Worm (Caenorhabditis elegans): Measurements from ENCODE around the gene F21C10.1.

F21C10.1 gene

ce11 chrV:9108219-9108618 is 23.9 kb upstream of the F21C10.1 start, which contains the start of gene F21C10.18:
TSS of gene F21C10.18 (plus strand) at chrV:9108519.
- TF ChIP-seq ceh-2 (tag; optimal IDR thresholded peaks at IDR 0.05) (no peak), gmeb-2 (tag; optimal IDR thresholded peaks at IDR 0.05) (no peak), sox-2 (GFP tag; IDR thresholded peaks at IDR 0.05) (no peak)

- TF ChIP-seq rnt-1 (tag; optimal IDR thresholded peaks at IDR 0.05), result no peak
- TF ChIP-seq ceh-48 (tag; optimal IDR thresholded peaks at IDR 0.05), result no peak
- TF ChIP-seq sox-4 (tag; optimal IDR thresholded peaks at IDR 0.05), result no peak
- no peak for TF ChIP-seq pha-4 (tag; optimal IDR thresholded peaks at IDR 0.05)
- TF ChIP-seq unc-3 (GFP tag; conservative IDR thresholded peaks at IDR 0.05), result no peak
- no peak for TF ChIP-seq unc-3 (tag; optimal IDR thresholded peaks at IDR 0.05)
These were observed 22.9 kb upstream of the F21C10.1 start, which contains the start of gene pqn-31 for ce11 chrV:9109281-9109680. TSS of gene pqn-31 (plus strand) at chrV:9109581.

ce11 chrV:9111957-9112356 is 20.2 kb upstream of the F21C10.1 start:
- TF ChIP-seq ceh-18 (tag; optimal IDR thresholded peaks at IDR 0.05) (peak; percentile 47), ahr-1 (tag; optimal IDR thresholded peaks at IDR 0.05) (no peak)

- TF ChIP-seq lin-11 (tag; optimal IDR thresholded peaks at IDR 0.05), result no peak
- TF ChIP-seq odd-2 (tag; optimal IDR thresholded peaks at IDR 0.05), result no peak
- TF ChIP-seq ceh-24 (tag; optimal IDR thresholded peaks at IDR 0.05), result no peak
- TF ChIP-seq pros-1 (tag; optimal IDR thresholded peaks at IDR 0.05), result no peak
- TF ChIP-seq K09A11.1 (tag; optimal IDR thresholded peaks at IDR 0.05; ENCODE audit: insufficient read depth), result no peak
- TF ChIP-seq ceh-18 (tag; optimal IDR thresholded peaks at IDR 0.05), result no peak
- TF ChIP-seq ref-2 (tag; optimal IDR thresholded peaks at IDR 0.05), result no peak
- TF ChIP-seq pqm-1 (tag; optimal IDR thresholded peaks at IDR 0.05), result no peak
- no peak for TF ChIP-seq ttx-3 (tag; optimal IDR thresholded peaks at IDR 0.05)
- TF ChIP-seq mec-3 (tag; optimal IDR thresholded peaks at IDR 0.05; ENCODE audit: borderline replicate concordance), result no peak
- TF ChIP-seq hlh-8 (tag; optimal IDR thresholded peaks at IDR 0.05), result no peak
- TF ChIP-seq F13H6.1 (tag; optimal IDR thresholded peaks at IDR 0.05), result no peak
- TF ChIP-seq ceh-9 (tag; optimal IDR thresholded peaks at IDR 0.05), result no peak
These were observed 19.7 kb upstream of the F21C10.1 start, which contains the start of gene F21C10.7 for ce11 chrV:9112467-9112866. TSS of gene F21C10.7 (plus strand) at chrV:9112767.

ce11 chrV:9122004-9122403 is 10.1 kb upstream of the F21C10.1 start, which contains the start of gene F21C10.13:
TSS of gene F21C10.13 (plus strand) at chrV:9122304.
- no peak for TF ChIP-seq sox-2 (GFP tag; IDR thresholded peaks at IDR 0.05)
- TF ChIP-seq ceh-2 (tag; optimal IDR thresholded peaks at IDR 0.05), result no peak
- TF ChIP-seq hlh-15 (tag; optimal IDR thresholded peaks at IDR 0.05), result no peak
- no peak for TF ChIP-seq dmd-4 (tag; optimal IDR thresholded peaks at IDR 0.05; ENCODE audit: borderline replicate concordance)
- no peak for TF ChIP-seq ceh-6 (GFP tag; optimal IDR thresholded peaks at IDR 0.05)
- TF ChIP-seq ceh-31 (tag; optimal IDR thresholded peaks at IDR 0.05), result no peak
- no peak for TF ChIP-seq tbx-7 (tag; optimal IDR thresholded peaks at IDR 0.05)
- no peak for TF ChIP-seq pat-9 (tag; optimal IDR thresholded peaks at IDR 0.05)
- TF ChIP-seq zip-5 (tag; optimal IDR thresholded peaks at IDR 0.05), result no peak
- no peak for TF ChIP-seq lim-6 (tag; optimal IDR thresholded peaks at IDR 0.05)
- TF ChIP-seq ttx-3 (tag; optimal IDR thresholded peaks at IDR 0.05), result no peak
- TF ChIP-seq pax-1 (tag; optimal IDR thresholded peaks at IDR 0.05), result no peak
- no peak for TF ChIP-seq gmeb-2 (tag; optimal IDR thresholded peaks at IDR 0.05)

ce11 chrV:9123186-9123585 is 9.0 kb upstream of the F21C10.1 start, which contains the start of gene F21C10.11:
TSS of gene F21C10.11 (plus strand) at chrV:9123486.
- TF ChIP-seq ttx-3 (tag; optimal IDR thresholded peaks at IDR 0.05) (no peak), ceh-31 (tag; optimal IDR thresholded peaks at IDR 0.05) (no peak), tbx-2 (tag; optimal IDR thresholded peaks at IDR 0.05) (no peak), K02D7.2 (tag; optimal IDR thresholded peaks at IDR 0.05) (no peak)

Data from whole organism, late embryonic.